Fruit fly (Drosophila melanogaster) whole organism, prepupa: ENCODE data around the gene CG9757.

Source experiments
- Blimp-1 ChIP-seq: fragments of 200-800 bp; sonication (Bioruptor generic); optimal IDR thresholded peaks from 3 replicates; lab custom pipeline; 2017; ENCODE audit warnings: missing biosample characterization, missing genetic modification characterization, mild to moderate bottlenecking, moderate library complexity, missing genetic modification reagents
- CG10631 ChIP-seq: fragments of 200-800 bp; sonication (Bioruptor generic); optimal IDR thresholded peaks from 2 replicates; lab custom pipeline; 2016; ENCODE audit warnings: missing biosample characterization, missing genetic modification characterization
- CG10669 ChIP-seq: fragments of 200-800 bp; sonication (Bioruptor generic); optimal IDR thresholded peaks from 3 replicates; lab custom pipeline; 2018; ENCODE audit warnings: missing biosample characterization, mild to moderate bottlenecking, missing genetic modification characterization, moderate library complexity
- CG11294 ChIP-seq: fragments of 200-800 bp; sonication (Bioruptor generic); IDR thresholded peaks from 2 replicates; pipeline ENCODE4 v1.3.6; 2022; ENCODE audit warnings: missing biosample characterization, missing genetic modification characterization
- CG11762 ChIP-seq: fragments of 200-800 bp; sonication (Bioruptor generic); optimal IDR thresholded peaks from 3 replicates; lab custom pipeline; 2016; ENCODE audit warnings: missing biosample characterization, missing genetic modification characterization; ENCODE audit not compliant: insufficient read depth
- CG15336 ChIP-seq: fragments of 200-800 bp; sonication (Bioruptor generic); IDR thresholded peaks from 2 replicates; pipeline ENCODE4 v1.3.6; 2022; ENCODE audit warnings: missing biosample characterization, missing genetic modification characterization
- CG1621 ChIP-seq: fragments of 200-800 bp; sonication (Bioruptor generic); optimal IDR thresholded peaks from 3 replicates; lab custom pipeline; 2018; ENCODE audit warnings: missing biosample characterization, mild to moderate bottlenecking, missing genetic modification characterization
- CG16779 ChIP-seq: fragments of 200-800 bp; sonication (Bioruptor generic); optimal IDR thresholded peaks from 3 replicates; lab custom pipeline; 2017; ENCODE audit warnings: missing biosample characterization, mild to moderate bottlenecking, missing genetic modification characterization
- CG3032 ChIP-seq: fragments of 200-800 bp; optimal IDR thresholded peaks from 2 replicates; lab custom pipeline; 2019; ENCODE audit warnings: missing biosample characterization, mild to moderate bottlenecking, missing genetic modification characterization, moderate library complexity
- CG31627 ChIP-seq: fragments of 200-800 bp; sonication (Bioruptor generic); optimal IDR thresholded peaks from 3 replicates; lab custom pipeline; 2016; ENCODE audit warnings: missing biosample characterization, missing genetic modification characterization
- CG32006 ChIP-seq: fragments of 200-800 bp; sonication (Bioruptor generic); optimal IDR thresholded peaks from 3 replicates; lab custom pipeline; 2017; ENCODE audit warnings: missing biosample characterization, mild to moderate bottlenecking, missing genetic modification characterization
- CG34406 ChIP-seq: fragments of 200-800 bp; sonication (Bioruptor generic); optimal IDR thresholded peaks from 3 replicates; lab custom pipeline; 2016; ENCODE audit warnings: missing biosample characterization, missing genetic modification characterization
- CG6792 ChIP-seq: fragments of 200-800 bp; sonication (Bioruptor generic); optimal IDR thresholded peaks from 3 replicates; lab custom pipeline; 2016; ENCODE audit warnings: missing biosample characterization, missing genetic modification characterization
- CG6808 ChIP-seq: fragments of 200-800 bp; sonication (Bioruptor generic); optimal IDR thresholded peaks from 3 replicates; lab custom pipeline; 2017; ENCODE audit warnings: missing biosample characterization, missing genetic modification characterization, mild to moderate bottlenecking, moderate library complexity, missing genetic modification reagents
- CG6854 ChIP-seq: fragments of 200-800 bp; sonication (Bioruptor generic); optimal IDR thresholded peaks from 2 replicates; lab custom pipeline; 2017; ENCODE audit warnings: missing biosample characterization, mild to moderate bottlenecking, missing genetic modification characterization
- CG7368 ChIP-seq: fragments of 200-800 bp; sonication (Bioruptor generic); optimal IDR thresholded peaks from 3 replicates; lab custom pipeline; 2016; ENCODE audit warnings: missing biosample characterization, missing genetic modification characterization
- CG8119 ChIP-seq: fragments of 200-800 bp; sonication (Bioruptor generic); IDR thresholded peaks from 3 replicates; pipeline ENCODE4 v1.3.6; 2022; ENCODE audit warnings: missing biosample characterization, missing genetic modification characterization
- CG8319 ChIP-seq: fragments of 200-800 bp; sonication (Bioruptor generic); optimal IDR thresholded peaks from 3 replicates; lab custom pipeline; 2016; ENCODE audit warnings: missing biosample characterization, missing genetic modification characterization
- CG8632 ChIP-seq: fragments of 200-800 bp; sonication (Bioruptor generic); optimal IDR thresholded peaks from 3 replicates; lab custom pipeline; 2016; ENCODE audit warnings: missing biosample characterization, missing genetic modification characterization
- CG9139 ChIP-seq: fragments of 200-800 bp; sonication (Bioruptor generic); optimal IDR thresholded peaks from 3 replicates; lab custom pipeline; 2017; ENCODE audit warnings: missing biosample characterization, mild to moderate bottlenecking, missing genetic modification characterization
- Eip75B ChIP-seq: fragments of 200-800 bp; sonication (Bioruptor generic); optimal IDR thresholded peaks from 3 replicates; lab custom pipeline; 2016; ENCODE audit warnings: missing biosample characterization, missing genetic modification characterization
- Eip78C ChIP-seq: fragments of 200-800 bp; sonication (Bioruptor generic); peaks from one replicate; lab custom pipeline; 2016; ENCODE audit warnings: missing biosample characterization, missing genetic modification characterization
- Eip93F ChIP-seq: fragments of 200-800 bp; sonication (Bioruptor generic); optimal IDR thresholded peaks from 2 replicates; lab custom pipeline; 2016; ENCODE audit warnings: missing biosample characterization, mild to moderate bottlenecking, missing genetic modification characterization
- Ets21C ChIP-seq: fragments of 200-800 bp; sonication (Bioruptor generic); optimal IDR thresholded peaks from 3 replicates; lab custom pipeline; 2016; ENCODE audit warnings: missing biosample characterization, missing genetic modification characterization
- Ets96B ChIP-seq: fragments of 200-800 bp; optimal IDR thresholded peaks from 2 replicates; lab custom pipeline; 2019; ENCODE audit warnings: missing biosample characterization, mild to moderate bottlenecking, missing genetic modification characterization, moderate library complexity
- Gug ChIP-seq: fragments of 200-800 bp; sonication (Bioruptor generic); IDR thresholded peaks from 2 replicates; pipeline ENCODE4 v1.3.6; 2022; ENCODE audit warnings: missing biosample characterization, missing genetic modification characterization
- Hr38 ChIP-seq: sonication (Bioruptor generic); optimal IDR thresholded peaks from 2 replicates; lab custom pipeline; 2016; ENCODE audit warnings: missing biosample characterization, missing genetic modification characterization
- Hr39 ChIP-seq: fragments of 200-800 bp; sonication (Bioruptor generic); optimal IDR thresholded peaks from 2 replicates; lab custom pipeline; 2016; ENCODE audit warnings: missing biosample characterization, missing genetic modification characterization
- Met ChIP-seq: fragments of 200-800 bp; sonication (Bioruptor generic); optimal IDR thresholded peaks from 3 replicates; lab custom pipeline; 2016; ENCODE audit warnings: missing biosample characterization, missing genetic modification characterization
- OdsH ChIP-seq: fragments of 200-800 bp; sonication (Bioruptor generic); optimal IDR thresholded peaks from 3 replicates; lab custom pipeline; 2016; ENCODE audit warnings: missing biosample characterization, missing genetic modification characterization
- Smox ChIP-seq: fragments of 200-800 bp; sonication (Bioruptor generic); optimal IDR thresholded peaks from 3 replicates; lab custom pipeline; 2016; ENCODE audit warnings: missing biosample characterization, missing genetic modification characterization
- Sox102F ChIP-seq: fragments of 200-800 bp; sonication (Bioruptor generic); optimal IDR thresholded peaks from 2 replicates; lab custom pipeline; 2016; ENCODE audit warnings: missing biosample characterization, mild to moderate bottlenecking, missing genetic modification characterization
- Sox14 ChIP-seq: fragments of 200-800 bp; sonication (Bioruptor generic); optimal IDR thresholded peaks from 3 replicates; lab custom pipeline; 2016; ENCODE audit warnings: missing biosample characterization, missing genetic modification characterization
- Sox15 ChIP-seq: fragments of 200-800 bp; sonication (Bioruptor generic); optimal IDR thresholded peaks from 3 replicates; lab custom pipeline; 2016; ENCODE audit warnings: missing biosample characterization, missing genetic modification characterization
- achi ChIP-seq: fragments of 200-800 bp; sonication (Bioruptor generic); optimal IDR thresholded peaks from 3 replicates; lab custom pipeline; 2016; ENCODE audit warnings: missing biosample characterization, missing genetic modification characterization
- acj6 ChIP-seq: fragments of 200-800 bp; sonication (Bioruptor generic); optimal IDR thresholded peaks from 3 replicates; lab custom pipeline; 2016; ENCODE audit warnings: missing biosample characterization, missing genetic modification characterization
- cyc ChIP-seq: fragments of 200-800 bp; sonication (Bioruptor generic); optimal IDR thresholded peaks from 3 replicates; lab custom pipeline; 2016; ENCODE audit warnings: missing biosample characterization, missing genetic modification characterization
- dac ChIP-seq: fragments of 200-800 bp; sonication (Bioruptor generic); optimal IDR thresholded peaks from 2 replicates; lab custom pipeline; 2017; ENCODE audit warnings: missing biosample characterization, mild to moderate bottlenecking, missing genetic modification characterization
- dsx ChIP-seq: fragments of 200-800 bp; optimal IDR thresholded peaks from 3 replicates; lab custom pipeline; 2019; ENCODE audit warnings: missing biosample characterization, mild to moderate bottlenecking, missing genetic modification characterization, moderate library complexity; ENCODE audit not compliant: poor library complexity, severe bottlenecking
- eg ChIP-seq: fragments of 200-800 bp; sonication (Bioruptor generic); IDR thresholded peaks from 3 replicates; pipeline ENCODE4 v1.3.6; 2022; ENCODE audit warnings: missing biosample characterization, missing genetic modification characterization
- esn ChIP-seq: fragments of 200-800 bp; sonication (Bioruptor generic); optimal IDR thresholded peaks from 2 replicates; lab custom pipeline; 2016; ENCODE audit warnings: missing biosample characterization, mild to moderate bottlenecking, missing genetic modification characterization, moderate library complexity
- fd59A ChIP-seq: fragments of 200-800 bp; sonication (Bioruptor generic); optimal IDR thresholded peaks from 2 replicates; lab custom pipeline; 2017; ENCODE audit warnings: missing biosample characterization, mild to moderate bottlenecking, missing genetic modification characterization, missing genetic modification reagents
- fd85E ChIP-seq: fragments of 200-800 bp; sonication (Bioruptor generic); optimal IDR thresholded peaks from 3 replicates; lab custom pipeline; 2016; ENCODE audit warnings: missing biosample characterization, missing genetic modification characterization
- fkh ChIP-seq: fragments of 200-800 bp; sonication (Bioruptor generic); optimal IDR thresholded peaks from 3 replicates; lab custom pipeline; 2017; ENCODE audit warnings: missing biosample characterization, mild to moderate bottlenecking, missing genetic modification characterization, moderate library complexity
- lz ChIP-seq: fragments of 200-800 bp; sonication (Bioruptor generic); optimal IDR thresholded peaks from 3 replicates; lab custom pipeline; 2016; ENCODE audit warnings: missing biosample characterization, missing genetic modification characterization
- net ChIP-seq: fragments of 200-800 bp; sonication (Bioruptor generic); optimal IDR thresholded peaks from 3 replicates; lab custom pipeline; 2016; ENCODE audit warnings: missing biosample characterization, missing genetic modification characterization
- pdm3 ChIP-seq: fragments of 200-800 bp; sonication (Bioruptor generic); optimal IDR thresholded peaks from 3 replicates; lab custom pipeline; 2016; ENCODE audit warnings: missing biosample characterization, missing genetic modification characterization
- salr ChIP-seq, 2 experiments: fragments of 200-800 bp; sonication (Bioruptor generic); optimal IDR thresholded peaks; 3 replicates each; lab custom pipeline; 2016 to 2018; ENCODE audit warnings: missing biosample characterization in 2 of 2, missing genetic modification characterization in 2 of 2, mild to moderate bottlenecking in 1 of 2
- spab ChIP-seq: fragments of 200-800 bp; sonication (Bioruptor generic); optimal IDR thresholded peaks from 2 replicates; lab custom pipeline; 2017; ENCODE audit warnings: missing biosample characterization, mild to moderate bottlenecking, missing genetic modification characterization, missing genetic modification reagents
- svp ChIP-seq: fragments of 200-800 bp; sonication (Bioruptor generic); peaks from one replicate; lab custom pipeline; 2016; ENCODE audit warnings: missing biosample characterization, missing genetic modification characterization
- topi ChIP-seq: fragments of 200-800 bp; sonication (Bioruptor generic); optimal IDR thresholded peaks from 3 replicates; lab custom pipeline; 2016; ENCODE audit warnings: missing biosample characterization, missing genetic modification characterization
- vri ChIP-seq: fragments of 200-800 bp; sonication (Bioruptor generic); optimal IDR thresholded peaks from 3 replicates; lab custom pipeline; 2016; ENCODE audit warnings: missing biosample characterization, mild to moderate bottlenecking, missing genetic modification characterization

CG9757 gene

dm6 chr3R:13645874-13646370 lies 33.7 kb upstream of the CG9757 start, which contains the start of gene sqd:
sqd (minus strand) TSS chr3R:13646304.
- TF ChIP-seq Hr38 (no peak), fkh (GFP tag; lab: Kevin White, UChicago) (peak; percentile 81), CG10631 (GFP tag; lab: Kevin White, UChicago) (peak; percentile 7), CG1621 (peak; percentile 54), achi (GFP tag; lab: Kevin White, UChicago) (peak; percentile 67), spab (GFP tag; lab: Kevin White, UChicago) (peak; percentile 9), CG34406 (GFP tag; lab: Kevin White, UChicago) (peak; percentile 27), CG8632 (GFP tag; lab: Kevin White, UChicago) (no peak), Ets96B (tag; lab: Kevin White, UChicago) (peak; percentile 23), Smox (peak; percentile 53), net (GFP tag; lab: Kevin White, UChicago) (peak; percentile 24), lz (GFP tag; lab: Kevin White, UChicago) (peak; percentile 63), CG6792 (GFP tag; lab: Kevin White, UChicago) (peak; percentile 44), CG15336 (GFP tag; lab: Robert Waterston, UW) (peak; percentile 25; the same call in 1 of the 2 replicates), Eip93F (GFP tag; lab: Kevin White, UChicago) (no peak), eg (GFP tag; lab: Robert Waterston, UW) (0 out of 3 replicates have a peak, but pooled peaks have one; percentile 13), esn (GFP tag; lab: Kevin White, UChicago) (peak; percentile 53), Sox14 (GFP tag; lab: Kevin White, UChicago) (peak; percentile 56), Gug (GFP tag; lab: Robert Waterston, UW) (no peak), CG8319 (GFP tag; lab: Kevin White, UChicago) (no peak), topi (GFP tag; lab: Kevin White, UChicago) (peak; percentile 60), Ets21C (GFP tag; lab: Kevin White, UChicago) (peak; percentile 51), vri (GFP tag; lab: Kevin White, UChicago) (no peak), CG8119 (GFP tag; lab: Robert Waterston, UW) (peak; percentile 16; the same call in 1 of the 3 replicates), CG6808 (peak; percentile 35), CG6854 (GFP tag; lab: Kevin White, UChicago) (peak; percentile 71), svp (no peak), CG32006 (GFP tag; lab: Kevin White, UChicago) (peak; percentile 13), CG10669 (GFP tag; lab: Kevin White, UChicago) (peak; percentile 45), CG7368 (peak; percentile 39), Sox102F (GFP tag; lab: Kevin White, UChicago) (peak; percentile 67), CG16779 (no peak), Blimp-1 (no peak), Eip75B (GFP tag; lab: Kevin White, UChicago) (peak; percentile 60), CG11294 (GFP tag; lab: Robert Waterston, UW) (no peak), Met (peak; percentile 69), fd59A (GFP tag; lab: Kevin White, UChicago) (peak; percentile 14), dac (GFP tag; lab: Kevin White, UChicago) (no peak), CG11762 (GFP tag; lab: Kevin White, UChicago) (peak; percentile 3), cyc (peak; percentile 54), Sox15 (GFP tag; lab: Kevin White, UChicago) (no peak), OdsH (GFP tag; lab: Kevin White, UChicago) (peak; percentile 65), Eip78C (GFP tag; lab: Kevin White, UChicago) (peak; percentile 88), pdm3 (GFP tag; lab: Kevin White, UChicago) (peak; percentile 64), CG3032 (tag; lab: Kevin White, UChicago) (peak; percentile 25), CG9139 (GFP tag; lab: Kevin White, UChicago) (peak; percentile 17), Hr39 (GFP tag; lab: Kevin White, UChicago) (peak; percentile 64), fd85E (no peak), dsx (GFP tag; lab: Kevin White, UChicago) (peak; percentile 68), CG31627 (peak; percentile 57), salr (GFP tag; optimal IDR thresholded peaks at IDR 0.05; lab: Kevin White, UChicago) (no peak), acj6 (GFP tag; lab: Kevin White, UChicago) (peak; percentile 44)
